ENCODE assay signal across 6 fruit fly cellular contexts in the genomic region with DNA sequence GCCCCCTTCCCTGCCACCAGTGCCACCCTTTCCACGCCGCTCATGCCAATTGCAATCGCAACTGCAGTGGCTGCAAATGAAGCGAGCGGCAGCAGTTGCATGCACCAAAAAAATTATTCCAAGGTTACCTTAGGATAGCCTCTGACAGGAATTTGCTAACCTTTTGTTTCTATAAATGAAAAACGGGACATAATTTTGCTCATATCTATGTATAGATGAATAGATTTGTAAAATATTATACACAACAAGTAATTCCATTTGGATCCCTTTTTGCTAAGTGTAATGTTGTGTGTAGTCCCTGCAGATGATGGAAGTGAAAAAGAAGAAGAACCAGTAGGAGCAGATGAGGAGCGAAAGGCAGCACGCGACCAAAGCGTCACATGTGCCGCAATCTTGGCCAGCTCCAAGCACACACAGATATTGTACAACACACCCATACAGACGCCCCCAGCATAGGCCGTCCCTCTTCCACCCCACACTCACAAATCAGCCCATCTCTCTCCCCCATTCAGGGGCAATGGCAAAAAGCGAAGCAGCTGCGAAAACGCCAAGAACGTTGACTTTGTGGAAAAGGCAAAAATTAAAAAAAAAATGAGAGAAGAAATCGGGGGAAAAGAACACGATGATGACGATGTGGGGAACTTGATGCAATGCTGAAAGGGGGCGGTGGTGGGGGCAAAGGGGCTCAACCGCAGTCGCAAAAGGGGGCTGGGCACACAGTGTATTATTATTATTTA.
A peak's percentile ranks its signal among the peaks of the same experiment; 100 is the strongest.
TF ChIP-seq lines count a peak whose summit lies in the region.

No protein-coding gene starts in this region.

- no peak for TF ChIP-seq CTCF in whole organism, embryonic (GFP tag; optimal IDR thresholded peaks at IDR 0.05; lab: Kevin White, UChicago)

TF ChIP-seq in whole organism, 6 proteins besides CTCF, POLR2A, EP300 and RAD21:
- TF ChIP-seq pan (optimal IDR thresholded peaks at IDR 0.05; lab: Kevin White, UChicago) = no peak
- peak; percentile 48 to 93 for TF ChIP-seq EcR (GFP tag; optimal IDR thresholded peaks at IDR 0.05; lab: Kevin White, UChicago)

TF ChIP-seq in whole organism, adult, 20 proteins besides CTCF, POLR2A, EP300 and RAD21:
- TF ChIP-seq tj (GFP tag; optimal IDR thresholded peaks at IDR 0.05; lab: Kevin White, UChicago) = peak; percentile 85
- TF ChIP-seq CG7045 (GFP tag; optimal IDR thresholded peaks at IDR 0.05; lab: Kevin White, UChicago) = no peak
- TF ChIP-seq pad (GFP tag; optimal IDR thresholded peaks at IDR 0.05; lab: Kevin White, UChicago) = peak; percentile 58

TF ChIP-seq in whole organism, embryonic, 481 proteins besides CTCF, POLR2A, EP300 and RAD21 (continues in another document):
- TF ChIP-seq lbe (GFP tag; optimal IDR thresholded peaks at IDR 0.05; lab: Kevin White, UChicago) (peak; percentile 86), CG1832 (GFP tag; optimal IDR thresholded peaks at IDR 0.05; lab: Kevin White, UChicago) (peak; percentile 49), HLHmδ (GFP tag; optimal IDR thresholded peaks at IDR 0.05; lab: Kevin White, UChicago) (no peak), unc-4 (GFP tag; IDR thresholded peaks at IDR 0.05; lab: Robert Waterston, UW; ENCODE audit: partially characterized antibody) (no peak), CG15514 (GFP tag; optimal IDR thresholded peaks at IDR 0.05; lab: Kevin White, UChicago) (no peak), MESR4 (GFP tag; optimal IDR thresholded peaks at IDR 0.05; lab: Kevin White, UChicago) (no peak), CG4328 (GFP tag; optimal IDR thresholded peaks at IDR 0.05; lab: Kevin White, UChicago) (no peak), so (GFP tag; IDR thresholded peaks at IDR 0.05; lab: Robert Waterston, UW) (no peak), Pdp1 (GFP tag; optimal IDR thresholded peaks at IDR 0.05; lab: Kevin White, UChicago) (peak in 1 of 2 experiments; percentile 37), trem (tag; optimal IDR thresholded peaks at IDR 0.05; lab: Kevin White, UChicago) (no peak), NC2α (GFP tag; optimal IDR thresholded peaks at IDR 0.05; lab: Kevin White, UChicago) (no peak), ken (GFP tag; IDR thresholded peaks at IDR 0.05; lab: Robert Waterston, UW) (no peak), bsh (GFP tag; optimal IDR thresholded peaks at IDR 0.05; lab: Kevin White, UChicago) (peak in 1 of 2 experiments; percentile 93), nom (GFP tag; optimal IDR thresholded peaks at IDR 0.05; lab: Kevin White, UChicago) (peak; percentile 68), wek (GFP tag; optimal IDR thresholded peaks at IDR 0.05; lab: Kevin White, UChicago) (no peak), CG18262 (tag; optimal IDR thresholded peaks at IDR 0.05; lab: Kevin White, UChicago) (no peak), Xrp1 (GFP tag; IDR thresholded peaks at IDR 0.05; lab: Robert Waterston, UW) (0 out of 2 replicates have a peak, but pooled peaks have one; percentile 3), pho (GFP tag; optimal IDR thresholded peaks at IDR 0.05; lab: Kevin White, UChicago) (no peak), CG4424 (GFP tag; optimal IDR thresholded peaks at IDR 0.05; lab: Kevin White, UChicago) (no peak)

TF ChIP-seq in whole organism, prepupa, 60 proteins besides CTCF, POLR2A, EP300 and RAD21 (continues in another document):
- peak; percentile 96 for TF ChIP-seq cyc (GFP tag; optimal IDR thresholded peaks at IDR 0.05; lab: Kevin White, UChicago)
- TF ChIP-seq esn (GFP tag; optimal IDR thresholded peaks at IDR 0.05; lab: Kevin White, UChicago) = peak; percentile 98
- peak; percentile 85 for TF ChIP-seq Sox15 (GFP tag; optimal IDR thresholded peaks at IDR 0.05; lab: Kevin White, UChicago)
- peak; percentile 98 for TF ChIP-seq CG10631 (GFP tag; optimal IDR thresholded peaks at IDR 0.05; lab: Kevin White, UChicago)
- peak; percentile 93 for TF ChIP-seq CG34406 (GFP tag; optimal IDR thresholded peaks at IDR 0.05; lab: Kevin White, UChicago)
- TF ChIP-seq dsx (GFP tag; optimal IDR thresholded peaks at IDR 0.05; lab: Kevin White, UChicago; ENCODE audit: poor library complexity, severe bottlenecking) = peak; percentile 94
- no peak for TF ChIP-seq fkh (GFP tag; optimal IDR thresholded peaks at IDR 0.05; lab: Kevin White, UChicago)
- peak; percentile 97 for TF ChIP-seq Sox102F (GFP tag; optimal IDR thresholded peaks at IDR 0.05; lab: Kevin White, UChicago)
- peak; percentile 85 for TF ChIP-seq eg (GFP tag; IDR thresholded peaks at IDR 0.05; lab: Robert Waterston, UW)
- TF ChIP-seq Eip75B (GFP tag; optimal IDR thresholded peaks at IDR 0.05; lab: Kevin White, UChicago) = peak; percentile 97
- peak; percentile 88 for TF ChIP-seq CG16779 (tag; optimal IDR thresholded peaks at IDR 0.05; lab: Kevin White, UChicago)
- TF ChIP-seq Hr39 (GFP tag; optimal IDR thresholded peaks at IDR 0.05; lab: Kevin White, UChicago) = peak; percentile 97
- TF ChIP-seq Hr4 (GFP tag; optimal IDR thresholded peaks at IDR 0.05; lab: Kevin White, UChicago) = peak; percentile 81
- peak; percentile 94 for TF ChIP-seq CG7368 (GFP tag; optimal IDR thresholded peaks at IDR 0.05; lab: Kevin White, UChicago)
- peak; percentile 96 for TF ChIP-seq pdm3 (GFP tag; optimal IDR thresholded peaks at IDR 0.05; lab: Kevin White, UChicago)
- TF ChIP-seq lz (GFP tag; optimal IDR thresholded peaks at IDR 0.05; lab: Kevin White, UChicago) = peak; percentile 97
- TF ChIP-seq CG3032 (tag; optimal IDR thresholded peaks at IDR 0.05; lab: Kevin White, UChicago) = peak; percentile 94
- TF ChIP-seq Hr38 (GFP tag; optimal IDR thresholded peaks at IDR 0.05; lab: Kevin White, UChicago) = no peak
- peak; percentile 89 for TF ChIP-seq Lpt (GFP tag; optimal IDR thresholded peaks at IDR 0.05; lab: Kevin White, UChicago)

TF ChIP-seq in whole organism, pupa, 21 proteins besides CTCF, POLR2A, EP300 and RAD21:
- TF ChIP-seq rn (GFP tag; IDR thresholded peaks at IDR 0.05; lab: Robert Waterston, UW) (peak; percentile 81), CG10348 (GFP tag; IDR thresholded peaks at IDR 0.05; lab: Robert Waterston, UW) (no peak), CG8159 (tag; optimal IDR thresholded peaks at IDR 0.05; lab: Kevin White, UChicago) (peak; percentile 91), CG12605 (GFP tag; IDR thresholded peaks at IDR 0.05; lab: Robert Waterston, UW) (peak; percentile 86), Pif1B (GFP tag; optimal IDR thresholded peaks at IDR 0.05; lab: Kevin White, UChicago) (peak; percentile 96), CG17806 (tag; optimal IDR thresholded peaks at IDR 0.05; lab: Kevin White, UChicago) (peak; percentile 98), D1 (tag; optimal IDR thresholded peaks at IDR 0.05; lab: Kevin White, UChicago) (peak; percentile 89), CG15710 (tag; optimal IDR thresholded peaks at IDR 0.05; lab: Kevin White, UChicago) (peak; percentile 93), EcR (GFP tag; optimal IDR thresholded peaks at IDR 0.05; lab: Kevin White, UChicago) (peak; percentile 97), CG4496 (GFP tag; IDR thresholded peaks at IDR 0.05; lab: Robert Waterston, UW) (peak; percentile 94), CG8301 (tag; optimal IDR thresholded peaks at IDR 0.05; lab: Kevin White, UChicago) (peak; percentile 95), CG34367 (tag; optimal IDR thresholded peaks at IDR 0.05; lab: Kevin White, UChicago) (peak; percentile 96), CG13204 (GFP tag; optimal IDR thresholded peaks at IDR 0.05; lab: Kevin White, UChicago) (peak; percentile 80), CG14655 (GFP tag; optimal IDR thresholded peaks at IDR 0.05; lab: Kevin White, UChicago) (peak; percentile 97), CG9948 (tag; optimal IDR thresholded peaks at IDR 0.05; lab: Kevin White, UChicago) (peak; percentile 97), fd96Ca (GFP tag; IDR thresholded peaks at IDR 0.05; lab: Robert Waterston, UW) (peak; percentile 91), Pif1A (GFP tag; optimal IDR thresholded peaks at IDR 0.05; lab: Kevin White, UChicago) (peak; percentile 93), Ets98B (GFP tag; IDR thresholded peaks at IDR 0.05; lab: Robert Waterston, UW) (peak; percentile 89), CG32121 (GFP tag; IDR thresholded peaks at IDR 0.05; lab: Robert Waterston, UW) (0 out of 2 replicates have a peak, but pooled peaks have one; percentile 28), Snoo (tag; optimal IDR thresholded peaks at IDR 0.05; lab: Kevin White, UChicago) (peak; percentile 94), gl (tag; optimal IDR thresholded peaks at IDR 0.05; lab: Kevin White, UChicago) (peak; percentile 91)

TF ChIP-seq in whole organism, wandering third instar larva, 38 proteins besides CTCF, POLR2A, EP300 and RAD21 (continues in another document):
- TF ChIP-seq jim (GFP tag; optimal IDR thresholded peaks at IDR 0.05; lab: Kevin White, UChicago) (peak; percentile 6), CrebA (GFP tag; optimal IDR thresholded peaks at IDR 0.05; lab: Kevin White, UChicago; ENCODE audit: borderline replicate concordance) (no peak), OdsH (GFP tag; optimal IDR thresholded peaks at IDR 0.05; lab: Kevin White, UChicago) (peak; percentile 89), CG9705 (GFP tag; optimal IDR thresholded peaks at IDR 0.05; lab: Kevin White, UChicago) (no peak), pan (optimal IDR thresholded peaks at IDR 0.05; lab: Kevin White, UChicago) (no peak), Vsx2 (GFP tag; optimal IDR thresholded peaks at IDR 0.05; lab: Kevin White, UChicago; ENCODE audit: partially characterized antibody) (peak; percentile 74), Hr83 (GFP tag; optimal IDR thresholded peaks at IDR 0.05; lab: Kevin White, UChicago; ENCODE audit: poor library complexity, severe bottlenecking) (peak; percentile 30), fru (GFP tag; optimal IDR thresholded peaks at IDR 0.05; lab: Kevin White, UChicago) (peak; percentile 96), ey (GFP tag; optimal IDR thresholded peaks at IDR 0.05; lab: Kevin White, UChicago) (peak; percentile 94), rgr (GFP tag; optimal IDR thresholded peaks at IDR 0.05; lab: Kevin White, UChicago) (peak; percentile 89), dmrt93B (GFP tag; optimal IDR thresholded peaks at IDR 0.05; lab: Kevin White, UChicago) (peak; percentile 69), foxo (GFP tag; optimal IDR thresholded peaks at IDR 0.05; lab: Kevin White, UChicago) (peak; percentile 24 to 95), Jra (GFP tag; optimal IDR thresholded peaks at IDR 0.05; lab: Kevin White, UChicago) (peak; percentile 57), Hr78 (GFP tag; optimal IDR thresholded peaks at IDR 0.05; lab: Kevin White, UChicago) (no peak), sage (GFP tag; optimal IDR thresholded peaks at IDR 0.05; lab: Kevin White, UChicago) (peak; percentile 91), h (GFP tag; optimal IDR thresholded peaks at IDR 0.05; lab: Kevin White, UChicago) (peak; percentile 93), GATAd (GFP tag; optimal IDR thresholded peaks at IDR 0.05; lab: Kevin White, UChicago) (no peak), N (GFP tag; optimal IDR thresholded peaks at IDR 0.05; lab: Kevin White, UChicago) (no peak), dl (GFP tag; optimal IDR thresholded peaks at IDR 0.05; lab: Kevin White, UChicago; ENCODE audit: insufficient read depth in 1 of 2, partially characterized antibody in 2 of 2) (no peak), Myc (optimal IDR thresholded peaks at IDR 0.05; lab: Kevin White, UChicago) (no peak), HLH106 (tag; optimal IDR thresholded peaks at IDR 0.05; lab: Kevin White, UChicago) (peak; percentile 90), dsf (GFP tag; optimal IDR thresholded peaks at IDR 0.05; lab: Kevin White, UChicago; ENCODE audit: borderline replicate concordance) (peak; percentile 6), woc (GFP tag; optimal IDR thresholded peaks at IDR 0.05; lab: Kevin White, UChicago) (peak; percentile 93)
